Worm (Caenorhabditis elegans): Measurements from ENCODE around the gene F38B7.2.

- TF ChIP-seq pqm-1 (tag; optimal IDR thresholded peaks at IDR 0.05) (no peak), nhr-237 (tag; optimal IDR thresholded peaks at IDR 0.05) (no peak), ceh-82 (tag; optimal IDR thresholded peaks at IDR 0.05) (no peak)
Observed at ce11 chrV:11496283-11496682, 47.5 kb upstream of the F38B7.2 start, which contains the start of gene htrl-1.
